Worm (Caenorhabditis elegans) whole organism, mixed stage, embryonic: Measurements from ENCODE around the gene lgc-30.
A peak's percentile ranks its signal among the peaks of the same experiment; 100 is the strongest.

Experiments
- ceh-39 ChIP-seq: fragments of 150-350 bp; optimal IDR thresholded peaks from 2 replicates; lab custom pipeline; 2014; ENCODE audit warnings: missing biosample characterization, missing genetic modification characterization
- ceh-83 ChIP-seq: fragments of 200-800 bp; sonication (Bioruptor generic); optimal IDR thresholded peaks from 2 replicates; lab custom pipeline; 2018; ENCODE audit warnings: mild to moderate bottlenecking, missing genetic modification characterization, missing compliant biosample characterization
- ces-1 ChIP-seq: fragments of 150-350 bp; optimal IDR thresholded peaks from 2 replicates; lab custom pipeline; 2014; ENCODE audit warnings: missing biosample characterization, missing genetic modification reagents, missing genetic modification characterization
- elt-1 ChIP-seq: sonication (generic microtip); optimal IDR thresholded peaks from 2 replicates; lab custom pipeline; 2017; ENCODE audit warnings: missing genetic modification characterization, mild to moderate bottlenecking, missing compliant biosample characterization, antibody characterized with exemption, moderate library complexity, borderline replicate concordance; ENCODE audit not compliant: insufficient read depth
- lin-13 ChIP-seq: fragments of 150-350 bp; optimal IDR thresholded peaks from 2 replicates; lab custom pipeline; 2014; ENCODE audit warnings: missing biosample characterization, missing genetic modification characterization
- lin-32 ChIP-seq: fragments of 200-800 bp; sonication (Bioruptor generic); optimal IDR thresholded peaks from 2 replicates; lab custom pipeline; 2018; ENCODE audit warnings: mild to moderate bottlenecking, missing genetic modification characterization, missing compliant biosample characterization
- nhr-2 ChIP-seq: fragments of 150-350 bp; optimal IDR thresholded peaks from 2 replicates; lab custom pipeline; 2014; ENCODE audit warnings: missing biosample characterization, missing genetic modification characterization
- sptf-1 ChIP-seq: sonication (generic microtip); optimal IDR thresholded peaks from 2 replicates; lab custom pipeline; 2017; ENCODE audit warnings: mild to moderate bottlenecking, missing genetic modification characterization, moderate library complexity, missing compliant biosample characterization
- tbx-8 ChIP-seq: fragments of 200-800 bp; sonication (Bioruptor generic); optimal IDR thresholded peaks from 2 replicates; lab custom pipeline; 2018; ENCODE audit warnings: mild to moderate bottlenecking, missing genetic modification characterization, moderate library complexity, missing compliant biosample characterization
- unc-120 ChIP-seq: sonication (generic microtip); optimal IDR thresholded peaks from 2 replicates; lab custom pipeline; 2017; ENCODE audit warnings: missing genetic modification characterization, missing compliant biosample characterization; ENCODE audit not compliant: poor library complexity, severe bottlenecking
- unc-62 ChIP-seq: fragments of 150-350 bp; optimal IDR thresholded peaks from 2 replicates; lab custom pipeline; 2014; ENCODE audit warnings: missing biosample characterization, missing genetic modification reagents, missing genetic modification characterization
- ztf-11 ChIP-seq: fragments of 150-350 bp; optimal IDR thresholded peaks from 2 replicates; lab custom pipeline; 2014; ENCODE audit warnings: missing biosample characterization, missing genetic modification characterization

The lgc-30 gene

ce11 chrIV:972811-973428 lies 48.2 kb downstream of the lgc-30 start:
- TF ChIP-seq sptf-1 (tag; lab: Kevin White, UChicago): peak; percentile 29
- no peak for TF ChIP-seq ztf-11 (tag; lab: Kevin White, UChicago)
- TF ChIP-seq ceh-39 (tag; lab: Kevin White, UChicago): no peak

- TF ChIP-seq nhr-2 (tag; lab: Kevin White, UChicago) (no peak), unc-62 (no peak), tbx-8 (no peak)
Observed at ce11 chrIV:976372-976771, 51.7 kb downstream of the lgc-30 start.

ce11 chrIV:977793-978192 lies 53.1 kb downstream of the lgc-30 start:
- TF ChIP-seq ces-1: peak; percentile 58

ce11 chrIV:983558-983957 lies 58.9 kb downstream of the lgc-30 start:
- TF ChIP-seq lin-13 (tag; lab: Kevin White, UChicago) (no peak), ceh-83 (no peak), unc-120 (tag; lab: Kevin White, UChicago) (no peak), ces-1 (no peak), elt-1 (tag; lab: Kevin White, UChicago) (no peak), sptf-1 (tag; lab: Kevin White, UChicago) (no peak), lin-32 (GFP tag; lab: Kevin White, UChicago) (no peak)
